Fruit fly (Drosophila melanogaster): ENCODE results near the gene CG8042.

dm6 chr3L:7988828-7989673 lies 14.3 kb upstream of the CG8042 start:
- TF ChIP-seq usp (GFP tag; optimal IDR thresholded peaks at IDR 0.05) (no peak), CG8478 (optimal IDR thresholded peaks at IDR 0.05) (no peak), pan (optimal IDR thresholded peaks at IDR 0.05) (no peak), Dll (optimal IDR thresholded peaks at IDR 0.05) (no peak)
